Fruit fly (Drosophila melanogaster): ENCODE results near the gene Zip71B.

Gene Zip71B

dm6 chr3L:15013957-15014692, 22.0 kb downstream of the Zip71B start, which contains the start of gene Reck (continued):
- peak; percentile 60 for TF ChIP-seq Vsx1 (GFP tag; optimal IDR thresholded peaks at IDR 0.05)
- peak; percentile 81 for TF ChIP-seq CG4854 (GFP tag; optimal IDR thresholded peaks at IDR 0.05)
- TF ChIP-seq Abd-B (GFP tag; optimal IDR thresholded peaks at IDR 0.05), result peak; percentile 39
- peak; percentile 50; the same call in 1 of the 2 replicates for TF ChIP-seq Rx (GFP tag; IDR thresholded peaks at IDR 0.05)
- no peak for TF ChIP-seq hbn (GFP tag; IDR thresholded peaks at IDR 0.05; ENCODE audit: partially characterized antibody)
- peak; percentile 79 for TF ChIP-seq Fer3 (tag; optimal IDR thresholded peaks at IDR 0.05)
- TF ChIP-seq Opbp (GFP tag; IDR thresholded peaks at IDR 0.05; ENCODE audit: partially characterized antibody), result no peak
- TF ChIP-seq Hr39 (optimal IDR thresholded peaks at IDR 0.05), result no peak
- TF ChIP-seq Myb (GFP tag; optimal IDR thresholded peaks at IDR 0.05), result no peak
- peak; percentile 65 for TF ChIP-seq lbe (GFP tag; optimal IDR thresholded peaks at IDR 0.05)
- TF ChIP-seq CG2199 (GFP tag; IDR thresholded peaks at IDR 0.05), result peak; percentile 80
- TF ChIP-seq zfh2 (GFP tag; optimal IDR thresholded peaks at IDR 0.05), result no peak
- TF ChIP-seq CG8359 (GFP tag; optimal IDR thresholded peaks at IDR 0.05; ENCODE audit: borderline replicate concordance), result peak; percentile 78
- TF ChIP-seq Tbp (GFP tag; optimal IDR thresholded peaks at IDR 0.05), result no peak
- peak; percentile 56 for TF ChIP-seq tup (GFP tag; optimal IDR thresholded peaks at IDR 0.05)
- no peak for TF ChIP-seq abd-A (tag; optimal IDR thresholded peaks at IDR 0.05)
- no peak for TF ChIP-seq pho (GFP tag; optimal IDR thresholded peaks at IDR 0.05)
- TF ChIP-seq Awh (GFP tag; IDR thresholded peaks at IDR 0.05), result peak; percentile 81
- TF ChIP-seq E2f2 (GFP tag; IDR thresholded peaks at IDR 0.05), result peak; percentile 75
- TF ChIP-seq sisA (GFP tag; IDR thresholded peaks at IDR 0.05), result peak; percentile 84
- peak; percentile 63 for TF ChIP-seq ac (GFP tag; optimal IDR thresholded peaks at IDR 0.05)
- peak; percentile 71 for TF ChIP-seq Oli (tag; optimal IDR thresholded peaks at IDR 0.05)
- peak; percentile 86 for TF ChIP-seq CG6813 (GFP tag; optimal IDR thresholded peaks at IDR 0.05)
- TF ChIP-seq Camta (GFP tag; optimal IDR thresholded peaks at IDR 0.05), result peak; percentile 31
- no peak for TF ChIP-seq HmgD (GFP tag; optimal IDR thresholded peaks at IDR 0.05)
- no peak for TF ChIP-seq Sry-β (GFP tag; optimal IDR thresholded peaks at IDR 0.05)
- TF ChIP-seq Rfx (GFP tag; IDR thresholded peaks at IDR 0.05), result peak; percentile 76
- TF ChIP-seq p53 (GFP tag; optimal IDR thresholded peaks at IDR 0.05), result no peak
- TF ChIP-seq bbx (GFP tag; IDR thresholded peaks at IDR 0.05; ENCODE audit: partially characterized antibody), result no peak; the same call in 1 of the 2 replicates
- TF ChIP-seq da (GFP tag; optimal IDR thresholded peaks at IDR 0.05), result no peak
- TF ChIP-seq ERR (GFP tag; optimal IDR thresholded peaks at IDR 0.05), result no peak
- TF ChIP-seq h (optimal IDR thresholded peaks at IDR 0.05), result no peak
- peak; percentile 33; the same call in 1 of the 3 replicates for TF ChIP-seq CG6175 (GFP tag; IDR thresholded peaks at IDR 0.05)
- TF ChIP-seq CG15011 (GFP tag; optimal IDR thresholded peaks at IDR 0.05), result no peak
- TF ChIP-seq PHDP (tag; optimal IDR thresholded peaks at IDR 0.05), result peak; percentile 89
- no peak for TF ChIP-seq insv (GFP tag; optimal IDR thresholded peaks at IDR 0.05)
- peak; percentile 87 for TF ChIP-seq CG12104 (GFP tag; optimal IDR thresholded peaks at IDR 0.05)
- peak; percentile 82 for TF ChIP-seq CG30403 (GFP tag; optimal IDR thresholded peaks at IDR 0.05)
- TF ChIP-seq CG31441 (GFP tag; IDR thresholded peaks at IDR 0.05), result peak; percentile 90
- TF ChIP-seq sqz (GFP tag; optimal IDR thresholded peaks at IDR 0.05), result peak; percentile 74
- TF ChIP-seq trem (tag; optimal IDR thresholded peaks at IDR 0.05), result peak; percentile 70
- TF ChIP-seq Xrp1 (GFP tag; IDR thresholded peaks at IDR 0.05), result peak; percentile 92
- TF ChIP-seq CG13287 (GFP tag; IDR thresholded peaks at IDR 0.05; ENCODE audit: partially characterized antibody), result no peak
- TF ChIP-seq CG12155 (GFP tag; optimal IDR thresholded peaks at IDR 0.05), result peak; percentile 55
- peak; percentile 84 for TF ChIP-seq Sox100B (GFP tag; optimal IDR thresholded peaks at IDR 0.05)
- TF ChIP-seq CG4617 (GFP tag; optimal IDR thresholded peaks at IDR 0.05; ENCODE audit: borderline replicate concordance), result peak; percentile 1
- TF ChIP-seq dimm (GFP tag; IDR thresholded peaks at IDR 0.05), result no peak
- 0 out of 2 replicates have a peak, but pooled peaks have one; percentile 33 for TF ChIP-seq ro (GFP tag; IDR thresholded peaks at IDR 0.05)
- peak; percentile 71 for TF ChIP-seq CG5245 (GFP tag; optimal IDR thresholded peaks at IDR 0.05)
- peak; percentile 89 for TF ChIP-seq CG8924 (tag; optimal IDR thresholded peaks at IDR 0.05)
